Fruit fly (Drosophila melanogaster): ENCODE data around the gene Doa.

Gene Doa

dm6 chr3R:28888561-28889426 lies 921 bp downstream of the Doa start (continued):
- peak; percentile 73 for TF ChIP-seq CG11762 (GFP tag; optimal IDR thresholded peaks at IDR 0.05; ENCODE audit: insufficient read depth)
- peak; percentile 64 for TF ChIP-seq fd85E (GFP tag; optimal IDR thresholded peaks at IDR 0.05)
- peak; percentile 8 to 22 for TF ChIP-seq salr (GFP tag; optimal IDR thresholded peaks at IDR 0.05)
- peak; percentile 83 for TF ChIP-seq CG6808 (GFP tag; optimal IDR thresholded peaks at IDR 0.05)
- TF ChIP-seq CG8119 (GFP tag; IDR thresholded peaks at IDR 0.05) = peak; percentile 54; the same call in 2 of the 3 replicates
- peak; percentile 75 for TF ChIP-seq CG7368 (GFP tag; optimal IDR thresholded peaks at IDR 0.05)
- peak; percentile 83 for TF ChIP-seq esn (GFP tag; optimal IDR thresholded peaks at IDR 0.05)
- peak; percentile 21 for TF ChIP-seq dsx (GFP tag; optimal IDR thresholded peaks at IDR 0.05; ENCODE audit: poor library complexity, severe bottlenecking)
- peak; percentile 55 for TF ChIP-seq Lpt (GFP tag; optimal IDR thresholded peaks at IDR 0.05)

dm6 chr3R:28889427-28889736 lies 1.5 kb downstream of the Doa start:
- no peak for TF ChIP-seq Hr39 (GFP tag; optimal IDR thresholded peaks at IDR 0.05)
- no peak for TF ChIP-seq Sox102F (GFP tag; optimal IDR thresholded peaks at IDR 0.05)
- TF ChIP-seq net (GFP tag; optimal IDR thresholded peaks at IDR 0.05) = peak; percentile 5
- peak; percentile 52 for TF ChIP-seq Eip78C (GFP tag)
- peak in 1 of 2 experiments; percentile 54 for TF ChIP-seq ss (GFP tag; optimal IDR thresholded peaks at IDR 0.05)
- peak; percentile 58 for TF ChIP-seq svp (GFP tag)
- TF ChIP-seq Hr4 (GFP tag; optimal IDR thresholded peaks at IDR 0.05) = no peak
- TF ChIP-seq eg (GFP tag; IDR thresholded peaks at IDR 0.05) = peak; percentile 48; the same call in 1 of the 3 replicates

- no peak for TF ChIP-seq Hr4 (GFP tag; optimal IDR thresholded peaks at IDR 0.05)
- TF ChIP-seq lz (GFP tag; optimal IDR thresholded peaks at IDR 0.05) = no peak
- no peak for TF ChIP-seq spab (GFP tag; optimal IDR thresholded peaks at IDR 0.05)
- no peak for TF ChIP-seq Hr38 (GFP tag; optimal IDR thresholded peaks at IDR 0.05)
- no peak for TF ChIP-seq dac (GFP tag; optimal IDR thresholded peaks at IDR 0.05)
- TF ChIP-seq Blimp-1 (GFP tag; optimal IDR thresholded peaks at IDR 0.05) = no peak
- TF ChIP-seq CG16779 (tag; optimal IDR thresholded peaks at IDR 0.05) = no peak
- no peak for TF ChIP-seq achi (GFP tag; optimal IDR thresholded peaks at IDR 0.05)
- peak in 1 of 2 experiments; percentile 17 for TF ChIP-seq ss (GFP tag; optimal IDR thresholded peaks at IDR 0.05)
- TF ChIP-seq cyc (GFP tag; optimal IDR thresholded peaks at IDR 0.05) = no peak
- TF ChIP-seq dsx (GFP tag; optimal IDR thresholded peaks at IDR 0.05; ENCODE audit: poor library complexity, severe bottlenecking) = no peak
- TF ChIP-seq CG34406 (GFP tag; optimal IDR thresholded peaks at IDR 0.05) = no peak
- no peak for TF ChIP-seq acj6 (GFP tag; optimal IDR thresholded peaks at IDR 0.05)
- no peak for TF ChIP-seq CG7368 (GFP tag; optimal IDR thresholded peaks at IDR 0.05)
- TF ChIP-seq Sox14 (GFP tag; optimal IDR thresholded peaks at IDR 0.05) = peak; percentile 0
- TF ChIP-seq Ets96B (tag; optimal IDR thresholded peaks at IDR 0.05) = no peak
- peak; percentile 56 for TF ChIP-seq Eip78C (GFP tag)
- TF ChIP-seq vri (GFP tag; optimal IDR thresholded peaks at IDR 0.05) = no peak
- TF ChIP-seq topi (GFP tag; optimal IDR thresholded peaks at IDR 0.05) = no peak
- TF ChIP-seq CG3032 (tag; optimal IDR thresholded peaks at IDR 0.05) = no peak
- peak; percentile 21 for TF ChIP-seq CG6276 (GFP tag; optimal IDR thresholded peaks at IDR 0.05)
- peak; percentile 8 for TF ChIP-seq CG1621 (tag; optimal IDR thresholded peaks at IDR 0.05)
- TF ChIP-seq fd85E (GFP tag; optimal IDR thresholded peaks at IDR 0.05) = no peak
- no peak for TF ChIP-seq Ets21C (GFP tag; optimal IDR thresholded peaks at IDR 0.05)
- TF ChIP-seq CG15336 (GFP tag; IDR thresholded peaks at IDR 0.05) = peak; percentile 45; the same call in 1 of the 2 replicates
- no peak for TF ChIP-seq Lpt (GFP tag; optimal IDR thresholded peaks at IDR 0.05)
- TF ChIP-seq CG6163 (GFP tag; IDR thresholded peaks at IDR 0.05) = peak; percentile 65
- no peak for TF ChIP-seq Eip75B (GFP tag; optimal IDR thresholded peaks at IDR 0.05)
- TF ChIP-seq CG9139 (GFP tag; optimal IDR thresholded peaks at IDR 0.05) = no peak
- TF ChIP-seq CG4318 (GFP tag; optimal IDR thresholded peaks at IDR 0.05) = no peak
- TF ChIP-seq CG8119 (GFP tag; IDR thresholded peaks at IDR 0.05) = no peak; the same call in 2 of the 3 replicates
- TF ChIP-seq Gug (GFP tag; IDR thresholded peaks at IDR 0.05) = no peak
- no peak for TF ChIP-seq CG8319 (GFP tag; optimal IDR thresholded peaks at IDR 0.05)
- no peak for TF ChIP-seq Sox102F (GFP tag; optimal IDR thresholded peaks at IDR 0.05)
- no peak for TF ChIP-seq net (GFP tag; optimal IDR thresholded peaks at IDR 0.05)
- TF ChIP-seq CG32006 (GFP tag; optimal IDR thresholded peaks at IDR 0.05) = no peak
- no peak for TF ChIP-seq Hr39 (GFP tag; optimal IDR thresholded peaks at IDR 0.05)
- peak; percentile 64 for TF ChIP-seq CG3919 (GFP tag; optimal IDR thresholded peaks at IDR 0.05)
Observed at dm6 chr3R:28891513-28892097, 3.7 kb downstream of the Doa start.

Measured in whole organism, prepupa.